Worm (Caenorhabditis elegans): ENCODE measurements around the gene F38A1.15.

The F38A1.15 gene

DNA sequence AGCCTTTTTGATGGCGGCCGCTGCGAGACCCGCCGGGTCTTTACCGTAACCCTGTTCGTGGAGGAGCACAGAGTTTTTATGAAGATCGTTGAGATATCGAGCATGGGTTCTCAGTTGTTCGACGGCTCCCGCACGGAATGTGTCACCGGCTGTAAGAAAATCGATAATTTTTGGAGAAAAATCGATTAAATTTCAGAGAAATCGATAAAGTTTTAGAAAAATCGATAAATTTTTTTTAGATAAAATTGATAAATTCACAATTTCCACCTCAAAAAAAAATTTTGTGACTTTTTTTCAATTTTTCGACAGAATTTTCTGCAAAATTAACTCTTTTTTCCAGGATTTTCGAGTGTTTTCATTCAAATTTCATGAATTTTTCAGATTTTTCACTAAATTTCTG is 8.4 kb downstream of the F38A1.15 start:
- TF ChIP-seq hmbx-1 (tag; optimal IDR thresholded peaks at IDR 0.05) (no peak), F13C5.2 (tag; optimal IDR thresholded peaks at IDR 0.05) (no peak), sea-1 (GFP tag; conservative IDR thresholded peaks at IDR 0.05) (no peak), B0310.2 (tag; optimal IDR thresholded peaks at IDR 0.05) (no peak), tbx-11 (GFP tag; IDR thresholded peaks at IDR 0.05) (no peak), scrt-1 (GFP tag; IDR thresholded peaks at IDR 0.05) (no peak), tbx-37 (GFP tag; conservative IDR thresholded peaks at IDR 0.05) (no peak), ceh-13 (GFP tag; optimal IDR thresholded peaks at IDR 0.05) (no peak), ceh-36 (tag; optimal IDR thresholded peaks at IDR 0.05) (no peak), ets-7 (tag; optimal IDR thresholded peaks at IDR 0.05) (no peak), hmg-4 (GFP tag; optimal IDR thresholded peaks at IDR 0.05) (no peak), tra-4 (tag; optimal IDR thresholded peaks at IDR 0.05) (no peak), ama-1 (optimal IDR thresholded peaks at IDR 0.05) (no peak), aly-1 (tag; optimal IDR thresholded peaks at IDR 0.05) (no peak)

DNA sequence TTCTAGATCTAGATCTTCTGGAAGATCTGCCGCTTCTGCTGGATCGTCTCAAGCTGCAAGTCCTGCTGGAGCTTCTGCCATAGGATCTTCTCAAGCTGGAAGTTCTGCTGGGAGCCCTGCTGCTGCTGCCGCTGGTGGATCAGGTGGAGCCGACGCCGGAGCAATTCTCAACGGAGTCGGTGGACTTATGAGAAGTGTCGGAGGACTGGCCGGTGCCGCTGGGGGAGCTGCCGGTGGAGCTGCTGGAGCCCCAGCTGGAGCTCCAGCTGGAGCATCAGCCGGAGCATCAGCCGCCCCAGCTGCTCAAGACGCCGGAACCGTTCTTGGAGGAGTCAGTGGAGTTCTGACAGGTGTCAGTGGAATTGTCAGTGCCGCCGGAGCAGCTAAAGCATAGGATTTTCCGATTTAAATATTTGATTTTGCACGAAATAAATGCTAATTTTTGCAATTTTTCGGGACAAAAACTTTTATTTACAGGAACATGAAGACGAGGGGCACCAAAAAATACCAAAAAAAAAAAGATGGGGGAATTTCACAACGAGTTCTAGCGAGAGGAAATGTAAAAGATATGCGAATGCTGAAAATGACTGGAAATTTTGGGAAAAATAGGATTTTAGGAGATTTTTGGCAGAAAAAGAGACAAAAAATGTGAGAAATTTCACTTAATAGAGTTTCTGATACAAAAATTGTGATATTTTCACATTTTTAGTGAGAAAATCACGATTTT is 10.6 kb downstream of the F38A1.15 start:
- no peak for TF ChIP-seq scrt-1 (GFP tag; IDR thresholded peaks at IDR 0.05)
- no peak for TF ChIP-seq ama-1 (optimal IDR thresholded peaks at IDR 0.05)
- TF ChIP-seq hnd-1 (tag; optimal IDR thresholded peaks at IDR 0.05), result no peak
- no peak for TF ChIP-seq hmbx-1 (tag; optimal IDR thresholded peaks at IDR 0.05)
- TF ChIP-seq pes-1 (GFP tag; IDR thresholded peaks at IDR 0.05), result no peak
- TF ChIP-seq F13C5.2 (tag; optimal IDR thresholded peaks at IDR 0.05), result no peak
- no peak for TF ChIP-seq ceh-36 (tag; optimal IDR thresholded peaks at IDR 0.05)
- TF ChIP-seq tra-4 (tag; optimal IDR thresholded peaks at IDR 0.05), result no peak
- TF ChIP-seq aly-1 (tag; optimal IDR thresholded peaks at IDR 0.05), result no peak
- TF ChIP-seq flt-1 (GFP tag; IDR thresholded peaks at IDR 0.05), result no peak

DNA sequence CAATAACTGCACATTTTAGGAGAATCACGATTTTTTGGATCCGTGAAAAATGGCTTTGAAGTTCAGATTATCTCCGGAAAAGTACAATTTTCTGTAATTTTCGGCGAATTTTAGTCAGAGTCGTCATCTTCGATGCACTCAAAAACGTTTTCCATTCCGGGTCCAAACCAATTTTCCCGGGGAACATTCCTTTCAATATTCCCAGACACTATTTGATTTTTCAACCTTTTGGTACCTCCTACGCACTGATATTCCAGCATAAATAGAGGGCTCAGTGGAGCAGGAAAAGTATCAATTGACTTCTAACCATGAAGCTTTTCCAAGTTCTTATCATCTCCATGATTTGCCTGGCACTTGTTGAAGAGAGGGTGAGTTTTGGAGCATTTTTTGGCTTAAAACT is 11.6 kb downstream of the F38A1.15 start, which contains the start of gene W09G12.6:
Gene W09G12.6, plus strand, starts transcription at position 301 of the 400 bp plus-strand sequence.
- no peak for TF ChIP-seq hnd-1 (tag; optimal IDR thresholded peaks at IDR 0.05)
- TF ChIP-seq flt-1 (GFP tag; IDR thresholded peaks at IDR 0.05), result no peak
- no peak for TF ChIP-seq sea-1 (GFP tag; conservative IDR thresholded peaks at IDR 0.05)
- no peak for TF ChIP-seq ama-1 (optimal IDR thresholded peaks at IDR 0.05)
- no peak for TF ChIP-seq ets-7 (tag; optimal IDR thresholded peaks at IDR 0.05)
- TF ChIP-seq tbx-11 (GFP tag; IDR thresholded peaks at IDR 0.05), result no peak
- TF ChIP-seq tra-4 (tag; optimal IDR thresholded peaks at IDR 0.05), result no peak
- TF ChIP-seq hmbx-1 (tag; optimal IDR thresholded peaks at IDR 0.05), result no peak
- TF ChIP-seq aly-1 (tag; optimal IDR thresholded peaks at IDR 0.05), result no peak
- no peak for TF ChIP-seq F13C5.2 (tag; optimal IDR thresholded peaks at IDR 0.05)
- no peak for TF ChIP-seq pes-1 (GFP tag; IDR thresholded peaks at IDR 0.05)
- no peak for TF ChIP-seq tbx-37 (GFP tag; conservative IDR thresholded peaks at IDR 0.05)
- TF ChIP-seq B0310.2 (tag; optimal IDR thresholded peaks at IDR 0.05), result no peak
- TF ChIP-seq scrt-1 (GFP tag; IDR thresholded peaks at IDR 0.05), result no peak
- no peak for TF ChIP-seq ceh-36 (tag; optimal IDR thresholded peaks at IDR 0.05)

DNA sequence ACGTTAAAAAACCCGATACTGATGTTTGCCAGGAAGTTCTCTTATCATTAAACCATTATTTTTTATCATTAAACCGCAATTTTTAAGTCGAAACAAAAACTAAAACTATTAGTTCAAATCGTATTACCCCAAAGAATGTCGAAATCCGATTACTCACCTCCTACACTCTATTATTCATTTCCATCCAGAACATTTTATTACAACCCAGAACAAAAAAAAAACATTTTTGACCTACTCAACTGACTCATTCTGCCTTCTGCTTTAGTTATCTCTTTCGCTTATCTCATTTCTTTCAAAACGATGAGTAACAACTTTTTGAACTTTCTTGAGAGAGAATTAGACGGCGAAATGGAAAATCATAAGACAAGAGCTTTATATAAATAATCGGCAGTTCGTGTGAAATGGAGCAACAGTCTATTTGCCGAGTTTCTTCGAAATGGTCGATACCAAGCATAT is 14.5 kb downstream of the F38A1.15 start, which contains the start of gene W09G12.7:
Gene W09G12.7, plus strand, starts transcription at position 406 of the 456 bp plus-strand sequence.
- TF ChIP-seq ceh-13 (GFP tag; optimal IDR thresholded peaks at IDR 0.05), result no peak
- TF ChIP-seq flt-1 (GFP tag; IDR thresholded peaks at IDR 0.05), result no peak
- no peak for TF ChIP-seq ama-1 (optimal IDR thresholded peaks at IDR 0.05)
- TF ChIP-seq tra-4 (tag; optimal IDR thresholded peaks at IDR 0.05), result no peak
- no peak for TF ChIP-seq pes-1 (GFP tag; IDR thresholded peaks at IDR 0.05)
- TF ChIP-seq B0310.2 (tag; optimal IDR thresholded peaks at IDR 0.05), result no peak
- TF ChIP-seq hmg-4 (GFP tag; optimal IDR thresholded peaks at IDR 0.05), result no peak
- TF ChIP-seq F13C5.2 (tag; optimal IDR thresholded peaks at IDR 0.05), result no peak

DNA sequence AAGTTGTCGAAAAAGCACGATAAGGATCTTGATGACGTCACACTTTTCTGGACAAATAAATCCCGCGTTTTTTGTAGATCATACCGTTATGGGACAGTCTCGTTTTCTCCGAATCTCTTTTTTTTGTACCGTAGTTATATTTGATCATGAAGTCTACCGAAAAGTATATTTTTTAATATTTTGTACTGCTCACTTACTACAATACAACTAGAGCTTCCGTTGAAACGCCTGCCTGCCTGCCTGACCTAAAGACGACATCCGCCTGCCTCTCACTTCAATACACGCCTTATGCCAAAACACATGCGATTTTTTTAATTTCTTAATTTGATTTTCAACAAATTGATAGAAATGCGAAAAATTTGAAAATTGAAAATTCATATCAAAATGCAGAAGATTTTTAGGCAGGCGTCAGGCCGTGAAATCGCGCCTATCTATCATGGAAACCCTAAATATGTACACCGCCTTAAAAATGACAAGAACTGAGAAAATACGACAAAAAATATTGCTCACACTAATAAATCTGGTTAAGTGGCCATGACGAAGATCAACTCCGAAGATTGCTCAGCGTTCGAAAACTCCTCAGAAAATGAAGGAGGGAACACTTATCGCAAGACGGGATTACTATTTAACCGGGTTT is 17.5 kb downstream of the F38A1.15 start, which contains the start of gene W09G12.8:
Gene W09G12.8, plus strand, starts transcription at position 587 of the 637 bp plus-strand sequence.
- TF ChIP-seq ceh-36 (tag; optimal IDR thresholded peaks at IDR 0.05) (no peak), B0310.2 (tag; optimal IDR thresholded peaks at IDR 0.05) (no peak), ceh-13 (GFP tag; optimal IDR thresholded peaks at IDR 0.05) (no peak), pes-1 (GFP tag; IDR thresholded peaks at IDR 0.05) (no peak), scrt-1 (GFP tag; IDR thresholded peaks at IDR 0.05) (no peak), ets-7 (tag; optimal IDR thresholded peaks at IDR 0.05) (no peak), hnd-1 (tag; optimal IDR thresholded peaks at IDR 0.05) (no peak), sea-1 (GFP tag; conservative IDR thresholded peaks at IDR 0.05) (no peak), ama-1 (optimal IDR thresholded peaks at IDR 0.05) (no peak), tra-4 (tag; optimal IDR thresholded peaks at IDR 0.05) (no peak), hmbx-1 (tag; optimal IDR thresholded peaks at IDR 0.05) (no peak), tbx-11 (GFP tag; IDR thresholded peaks at IDR 0.05) (no peak), tbx-37 (GFP tag; conservative IDR thresholded peaks at IDR 0.05) (no peak), F13C5.2 (tag; optimal IDR thresholded peaks at IDR 0.05) (no peak), hmg-4 (GFP tag; optimal IDR thresholded peaks at IDR 0.05) (no peak), aly-1 (tag; optimal IDR thresholded peaks at IDR 0.05) (no peak), flt-1 (GFP tag; IDR thresholded peaks at IDR 0.05) (no peak)

ce11 chrIV:1224781-1225180 is 18.4 kb downstream of the F38A1.15 start:
- TF ChIP-seq flt-1 (GFP tag; IDR thresholded peaks at IDR 0.05), result no peak
- TF ChIP-seq tra-4 (tag; optimal IDR thresholded peaks at IDR 0.05), result no peak
- TF ChIP-seq sea-1 (GFP tag; conservative IDR thresholded peaks at IDR 0.05), result no peak
- TF ChIP-seq aly-1 (tag; optimal IDR thresholded peaks at IDR 0.05), result no peak
- no peak for TF ChIP-seq B0310.2 (tag; optimal IDR thresholded peaks at IDR 0.05)
- no peak for TF ChIP-seq hnd-1 (tag; optimal IDR thresholded peaks at IDR 0.05)

- TF ChIP-seq aly-1 (tag; optimal IDR thresholded peaks at IDR 0.05) (no peak), tbx-11 (GFP tag; IDR thresholded peaks at IDR 0.05) (no peak), ama-1 (optimal IDR thresholded peaks at IDR 0.05) (no peak), hnd-1 (tag; optimal IDR thresholded peaks at IDR 0.05) (no peak), ceh-36 (tag; optimal IDR thresholded peaks at IDR 0.05) (no peak), ceh-13 (GFP tag; optimal IDR thresholded peaks at IDR 0.05) (no peak)
Observed at ce11 chrIV:1221167-1221566, 22.0 kb downstream of the F38A1.15 start, which contains the start of gene W09G12.10. W09G12.10 (minus strand) TSS chrIV:1221287.
